Worm (Caenorhabditis elegans): ENCODE data around the gene M01H9.5.

- TF ChIP-seq akir-1 (GFP tag; optimal IDR thresholded peaks at IDR 0.05) (no peak), him-1 (tag; optimal IDR thresholded peaks at IDR 0.05) (no peak), snpc-4 (GFP tag; optimal IDR thresholded peaks at IDR 0.05) (no peak), snpc-4 (tag; optimal IDR thresholded peaks at IDR 0.05) (no peak), pha-4 (tag; optimal IDR thresholded peaks at IDR 0.05) (no peak), efl-1 (GFP tag; optimal IDR thresholded peaks at IDR 0.05) (no peak)
Measured at ce11 chrIV:4478612-4479011, 13.3 kb downstream of the M01H9.5 start.
